Fruit fly (Drosophila melanogaster): ENCODE measurements around the gene CG17192.

CG17192 gene

DNA sequence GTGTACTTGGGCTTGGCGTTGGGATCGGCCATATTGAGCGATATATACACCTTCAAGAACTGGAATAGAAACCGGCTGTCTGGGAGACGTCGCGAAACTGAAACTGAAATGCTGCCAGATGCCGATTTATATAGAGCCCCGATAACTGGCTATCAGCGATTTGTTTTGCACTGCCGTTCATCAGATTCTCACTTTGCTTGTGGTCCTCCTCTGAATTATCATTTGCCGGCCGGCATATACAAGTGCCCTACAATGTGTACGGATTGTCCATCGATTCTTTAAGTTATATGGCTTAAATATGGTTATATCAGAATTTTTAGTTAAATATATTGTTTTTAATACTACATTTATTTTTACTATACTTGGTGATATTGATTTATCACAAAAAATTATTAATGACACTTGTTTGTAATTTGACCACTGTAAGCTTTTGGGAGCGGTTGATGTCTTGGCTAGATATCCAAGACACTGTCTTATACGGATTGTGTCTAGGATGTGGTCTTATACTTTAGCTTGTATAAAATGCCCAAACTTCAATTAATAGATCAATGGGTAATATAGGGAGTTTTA is 29.6 kb downstream of the CG17192 start, which contains the start of gene CG31075 (continued):
- TF ChIP-seq inv (GFP tag; IDR thresholded peaks at IDR 0.05; ENCODE audit: partially characterized antibody) (no peak), jing (GFP tag; optimal IDR thresholded peaks at IDR 0.05) (no peak), CG13123 (GFP tag; optimal IDR thresholded peaks at IDR 0.05) (no peak), pita (GFP tag; optimal IDR thresholded peaks at IDR 0.05) (peak; percentile 33), Sox102F (GFP tag; optimal IDR thresholded peaks at IDR 0.05) (peak; percentile 14), CG14050 (GFP tag; IDR thresholded peaks at IDR 0.05) (peak; percentile 55; the same call in 2 of the 3 replicates), Mad (GFP tag; optimal IDR thresholded peaks at IDR 0.05) (no peak), CG8765 (GFP tag; IDR thresholded peaks at IDR 0.05) (no peak), zfh2 (GFP tag; optimal IDR thresholded peaks at IDR 0.05) (peak; percentile 63), bsh (GFP tag; optimal IDR thresholded peaks at IDR 0.05) (peak in 1 of 2 experiments; percentile 21), CG10267 (tag; optimal IDR thresholded peaks at IDR 0.05) (peak; percentile 16), CG9727 (GFP tag; optimal IDR thresholded peaks at IDR 0.05) (peak; percentile 41), CoRest (tag; optimal IDR thresholded peaks at IDR 0.05) (peak; percentile 49), lab (GFP tag; optimal IDR thresholded peaks at IDR 0.05) (peak; percentile 80), Hmx (GFP tag; optimal IDR thresholded peaks at IDR 0.05) (no peak), slbo (GFP tag; IDR thresholded peaks at IDR 0.05) (peak; percentile 83), cwo (GFP tag; optimal IDR thresholded peaks at IDR 0.05) (peak; percentile 63), Hmr (GFP tag; optimal IDR thresholded peaks at IDR 0.05) (peak; percentile 76), bcd (GFP tag; optimal IDR thresholded peaks at IDR 0.05) (peak; percentile 37), CG12236 (GFP tag; optimal IDR thresholded peaks at IDR 0.05) (no peak), CG18011 (GFP tag; optimal IDR thresholded peaks at IDR 0.05) (no peak), CG17568 (GFP tag; optimal IDR thresholded peaks at IDR 0.05) (no peak), Oli (tag; optimal IDR thresholded peaks at IDR 0.05) (no peak), CTCF (GFP tag; optimal IDR thresholded peaks at IDR 0.05) (peak; percentile 61), ac (GFP tag; optimal IDR thresholded peaks at IDR 0.05) (no peak), Hr51 (GFP tag; optimal IDR thresholded peaks at IDR 0.05) (peak in 1 of 2 experiments; percentile 25), CG13287 (GFP tag; IDR thresholded peaks at IDR 0.05; ENCODE audit: partially characterized antibody) (no peak; the same call in 1 of the 2 replicates), HLHmδ (GFP tag; optimal IDR thresholded peaks at IDR 0.05) (no peak), CG3281 (GFP tag; optimal IDR thresholded peaks at IDR 0.05) (peak; percentile 69), CG15269 (tag; optimal IDR thresholded peaks at IDR 0.05) (peak; percentile 42), Med (GFP tag) (peak; percentile 84), al (GFP tag; IDR thresholded peaks at IDR 0.05) (0 out of 2 replicates have a peak, but pooled peaks have one; percentile 35), CG6765 (GFP tag; optimal IDR thresholded peaks at IDR 0.05) (peak; percentile 23), Rfx (GFP tag; IDR thresholded peaks at IDR 0.05) (peak; percentile 83), Hr78 (GFP tag; optimal IDR thresholded peaks at IDR 0.05) (no peak), CG13894 (tag; optimal IDR thresholded peaks at IDR 0.05) (peak; percentile 49)

DNA sequence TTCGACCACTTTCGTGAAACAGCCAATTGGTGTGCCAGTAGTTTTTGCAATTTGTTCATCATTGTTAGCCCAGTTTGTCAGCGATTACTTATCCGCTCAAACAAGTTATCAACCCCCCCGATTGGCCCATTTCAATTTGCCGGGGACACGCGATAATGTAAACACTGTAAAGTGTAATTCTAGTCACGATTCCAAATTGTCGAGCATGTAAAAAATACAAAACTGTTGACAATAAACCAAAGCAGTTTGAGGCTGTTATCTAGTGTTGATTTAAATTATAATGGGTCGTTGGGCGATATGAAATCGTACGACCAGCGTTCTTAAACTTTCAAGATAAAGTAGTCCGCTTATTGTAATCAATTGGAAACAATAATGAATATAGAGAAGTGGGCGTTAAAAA is 30.6 kb downstream of the CG17192 start:
- TF ChIP-seq hkb (optimal IDR thresholded peaks at IDR 0.05) (no peak), hkb (GFP tag; IDR thresholded peaks at IDR 0.05) (no peak), lmd (GFP tag; IDR thresholded peaks at IDR 0.05) (no peak), grn (GFP tag; optimal IDR thresholded peaks at IDR 0.05) (peak; percentile 13), toy (GFP tag; IDR thresholded peaks at IDR 0.05) (no peak), klu (GFP tag; IDR thresholded peaks at IDR 0.05) (no peak), Nf-YB (GFP tag; optimal IDR thresholded peaks at IDR 0.05) (no peak), Eip74EF (GFP tag; optimal IDR thresholded peaks at IDR 0.05) (no peak), Hmr (GFP tag; optimal IDR thresholded peaks at IDR 0.05) (peak; percentile 4), CG10321 (GFP tag; IDR thresholded peaks at IDR 0.05) (no peak), Med (GFP tag) (peak; percentile 51), CG8290 (GFP tag; optimal IDR thresholded peaks at IDR 0.05) (no peak), CG8290 (tag; optimal IDR thresholded peaks at IDR 0.05) (peak in 1 of 2 experiments; percentile 8), H2.0 (GFP tag; IDR thresholded peaks at IDR 0.05) (no peak), Fer1 (GFP tag; optimal IDR thresholded peaks at IDR 0.05) (peak; percentile 17), Opbp (GFP tag; IDR thresholded peaks at IDR 0.05; ENCODE audit: partially characterized antibody) (no peak), Oli (tag; optimal IDR thresholded peaks at IDR 0.05) (no peak), sim (GFP tag; IDR thresholded peaks at IDR 0.05) (no peak)
